Fruit fly (Drosophila melanogaster) whole organism, prepupa: ENCODE measurements around the gene Wnk.

ENCODE experiments used
- CG1621 ChIP-seq: fragments of 200-800 bp; sonication (Bioruptor generic); optimal IDR thresholded peaks from 3 replicates; lab custom pipeline; 2018; ENCODE audit warnings: missing biosample characterization, mild to moderate bottlenecking, missing genetic modification characterization
- Gug ChIP-seq: fragments of 200-800 bp; sonication (Bioruptor generic); IDR thresholded peaks from 2 replicates; pipeline ENCODE4 v1.3.6; 2022; ENCODE audit warnings: missing biosample characterization, missing genetic modification characterization
- achi ChIP-seq: fragments of 200-800 bp; sonication (Bioruptor generic); optimal IDR thresholded peaks from 3 replicates; lab custom pipeline; 2016; ENCODE audit warnings: missing biosample characterization, missing genetic modification characterization
- dac ChIP-seq: fragments of 200-800 bp; sonication (Bioruptor generic); optimal IDR thresholded peaks from 2 replicates; lab custom pipeline; 2017; ENCODE audit warnings: missing biosample characterization, mild to moderate bottlenecking, missing genetic modification characterization

- TF ChIP-seq CG1621 (no peak), achi (peak; percentile 73), dac (GFP tag; lab: Kevin White, UChicago) (no peak), Gug (no peak)
Measured at dm6 chr3L:21516716-21517266, 37.9 kb downstream of the Wnk start.
